Worm (Caenorhabditis elegans): Measurements from ENCODE around the gene C41H7.2.

The C41H7.2 gene

ce11 chrII:3044023-3044422 lies 29.4 kb downstream of the C41H7.2 start, which contains the start of gene sri-29:
Gene sri-29, plus strand, starts transcription at chrII:3044323.
- TF ChIP-seq ces-1 (GFP tag; optimal IDR thresholded peaks at IDR 0.05) (no peak), ceh-8 (GFP tag; optimal IDR thresholded peaks at IDR 0.05) (no peak), dpl-1 (GFP tag; optimal IDR thresholded peaks at IDR 0.05) (no peak)

ce11 chrII:3045422-3045821 lies 30.8 kb downstream of the C41H7.2 start:
- TF ChIP-seq nhr-84 (tag; optimal IDR thresholded peaks at IDR 0.05) (no peak), jun-1 (tag; optimal IDR thresholded peaks at IDR 0.05) (no peak), lin-35 (GFP tag; optimal IDR thresholded peaks at IDR 0.05) (no peak), ets-5 (GFP tag; IDR thresholded peaks at IDR 0.05) (no peak), ceh-8 (GFP tag; optimal IDR thresholded peaks at IDR 0.05) (no peak), skn-1 (tag; optimal IDR thresholded peaks at IDR 0.05) (no peak), egl-27 (tag; optimal IDR thresholded peaks at IDR 0.05) (no peak), sptf-1 (tag; optimal IDR thresholded peaks at IDR 0.05) (no peak), swsn-7 (tag; optimal IDR thresholded peaks at IDR 0.05) (no peak), mep-1 (tag; optimal IDR thresholded peaks at IDR 0.05) (no peak), fkh-8 (tag; optimal IDR thresholded peaks at IDR 0.05) (no peak)

- TF ChIP-seq mab-9 (GFP tag; IDR thresholded peaks at IDR 0.05) (no peak), nhr-71 (tag; optimal IDR thresholded peaks at IDR 0.05) (no peak), hlh-4 (tag; optimal IDR thresholded peaks at IDR 0.05) (no peak), mef-2 (tag; optimal IDR thresholded peaks at IDR 0.05) (no peak), pax-3 (tag; optimal IDR thresholded peaks at IDR 0.05) (no peak), mdl-1 (tag; optimal IDR thresholded peaks at IDR 0.05) (no peak), alr-1 (tag; optimal IDR thresholded peaks at IDR 0.05; ENCODE audit: borderline replicate concordance) (no peak), fkh-4 (tag; optimal IDR thresholded peaks at IDR 0.05; ENCODE audit: borderline replicate concordance) (no peak), C34B4.2 (tag; optimal IDR thresholded peaks at IDR 0.05) (no peak), nhr-19 (GFP tag; conservative IDR thresholded peaks at IDR 0.05) (no peak), Y116A8C.19 (tag; optimal IDR thresholded peaks at IDR 0.05; ENCODE audit: borderline replicate concordance) (no peak)
Measured at ce11 chrII:3045875-3046274, 31.3 kb downstream of the C41H7.2 start, which contains the start of gene sri-30. Gene sri-30, plus strand, starts transcription at chrII:3046175.

ce11 chrII:3048378-3048777 lies 33.8 kb downstream of the C41H7.2 start, which contains the start of gene sri-28:
Gene sri-28, plus strand, starts transcription at chrII:3048678.
- no peak for TF ChIP-seq unc-62 (GFP tag; optimal IDR thresholded peaks at IDR 0.05)
- TF ChIP-seq zip-4 (GFP tag; optimal IDR thresholded peaks at IDR 0.05), result no peak
- TF ChIP-seq efl-3 (GFP tag; optimal IDR thresholded peaks at IDR 0.05), result no peak
- no peak for TF ChIP-seq sptf-1 (tag; optimal IDR thresholded peaks at IDR 0.05)
- no peak for TF ChIP-seq F16B12.6 (tag; optimal IDR thresholded peaks at IDR 0.05)
- TF ChIP-seq dsc-1 (tag; optimal IDR thresholded peaks at IDR 0.05), result no peak
- no peak for TF ChIP-seq jun-1 (tag; optimal IDR thresholded peaks at IDR 0.05)
- no peak for TF ChIP-seq C04F5.9 (tag; optimal IDR thresholded peaks at IDR 0.05)
- no peak for TF ChIP-seq unc-130 (tag; optimal IDR thresholded peaks at IDR 0.05)
- no peak for TF ChIP-seq isw-1 (GFP tag; IDR thresholded peaks at IDR 0.05)
- TF ChIP-seq efl-1 (optimal IDR thresholded peaks at IDR 0.05), result no peak
- no peak for TF ChIP-seq efl-1 (GFP tag; optimal IDR thresholded peaks at IDR 0.05 in 1 of 2)
- no peak for TF ChIP-seq aha-1 (tag; optimal IDR thresholded peaks at IDR 0.05)
- no peak for TF ChIP-seq lin-15B (tag; optimal IDR thresholded peaks at IDR 0.05)
- no peak for TF ChIP-seq pax-3 (tag; optimal IDR thresholded peaks at IDR 0.05)
- TF ChIP-seq lin-39 (tag; optimal IDR thresholded peaks at IDR 0.05), result no peak

Measured in whole organism, L1 larva.